Worm (Caenorhabditis elegans) whole organism, young adult: Measurements from ENCODE around the gene rfc-3.

Experiments
- B0019.2 ChIP-seq: fragments of 200-800 bp; sonication (Bioruptor generic); conservative IDR thresholded peaks from 2 replicates; pipeline ENCODE4 v1.3.6; 2022; ENCODE audit warnings: missing genetic modification reagents, missing genetic modification characterization, missing compliant biosample characterization
- C06A6.2 ChIP-seq: fragments of 200-800 bp; sonication (Bioruptor generic); conservative IDR thresholded peaks from 2 replicates; pipeline ENCODE4 v1.3.6; 2022; ENCODE audit warnings: missing genetic modification characterization, missing compliant biosample characterization
- C17E4.6 ChIP-seq: fragments of 200-800 bp; sonication (Bioruptor generic); IDR thresholded peaks from 2 replicates; pipeline ENCODE4 v1.3.6; 2022; ENCODE audit warnings: missing genetic modification reagents, missing genetic modification characterization, missing compliant biosample characterization
- F10E7.11 ChIP-seq: sonication (generic microtip); optimal IDR thresholded peaks from 2 replicates; lab custom pipeline; 2017; ENCODE audit warnings: mild to moderate bottlenecking, missing genetic modification characterization, moderate library complexity, missing compliant biosample characterization
- F23B12.7 ChIP-seq: sonication (generic microtip); optimal IDR thresholded peaks from 2 replicates; lab custom pipeline; 2017; ENCODE audit warnings: missing genetic modification characterization, mild to moderate bottlenecking, missing compliant biosample characterization, antibody characterized with exemption, moderate library complexity; ENCODE audit not compliant: insufficient read depth
- F49E8.2 ChIP-seq: sonication (generic microtip); optimal IDR thresholded peaks from 3 replicates; lab custom pipeline; 2017; ENCODE audit warnings: missing genetic modification characterization, mild to moderate bottlenecking, missing compliant biosample characterization, antibody characterized with exemption, moderate library complexity; ENCODE audit not compliant: insufficient read depth
- F55B11.4 ChIP-seq: sonication (generic microtip); optimal IDR thresholded peaks from 2 replicates; lab custom pipeline; 2016; ENCODE audit warnings: missing compliant biosample characterization, missing genetic modification characterization, borderline replicate concordance; ENCODE audit not compliant: insufficient read depth
- F57C9.4 ChIP-seq: sonication (generic microtip); optimal IDR thresholded peaks from 2 replicates; lab custom pipeline; 2017; ENCODE audit warnings: mild to moderate bottlenecking, missing genetic modification characterization, missing compliant biosample characterization
- K11D2.4 ChIP-seq: fragments of 200-800 bp; sonication (Bioruptor generic); IDR thresholded peaks from 2 replicates; pipeline ENCODE4 v1.3.6; 2022; ENCODE audit warnings: missing genetic modification reagents, missing genetic modification characterization, missing compliant biosample characterization
- T07F8.4 ChIP-seq: sonication (generic microtip); optimal IDR thresholded peaks from 2 replicates; lab custom pipeline; 2016; ENCODE audit warnings: mild to moderate bottlenecking, missing genetic modification characterization, moderate library complexity, missing compliant biosample characterization
- T26A5.8 ChIP-seq: sonication (generic microtip); optimal IDR thresholded peaks from 2 replicates; lab custom pipeline; 2016; ENCODE audit warnings: missing genetic modification characterization, missing compliant biosample characterization
- Y56A3A.18 ChIP-seq: fragments of 200-800 bp; sonication (Bioruptor generic); IDR thresholded peaks from 2 replicates; pipeline ENCODE4 v1.3.6; 2022; ENCODE audit warnings: missing genetic modification reagents, missing genetic modification characterization, missing compliant biosample characterization
- Y79H2A.3 ChIP-seq: fragments of 200-800 bp; sonication (Bioruptor generic); conservative IDR thresholded peaks from 2 replicates; pipeline ENCODE4 v1.3.6; 2022; ENCODE audit warnings: missing genetic modification reagents, missing genetic modification characterization, missing compliant biosample characterization
- Y95B8A.8 ChIP-seq: fragments of 200-800 bp; sonication (Bioruptor generic); IDR thresholded peaks from 2 replicates; pipeline ENCODE4 v1.3.6; 2022; ENCODE audit warnings: missing genetic modification reagents, missing genetic modification characterization, missing compliant biosample characterization
- ama-1 ChIP-seq, 3 experiments: fragments of 150-350 bp in 1 of 3; sonication (generic microtip) in 2 of 3; optimal IDR thresholded peaks; 2 replicates each; lab custom pipeline; 2014 to 2018; ENCODE audit warnings: missing biosample characterization in 2 of 3, missing genetic modification characterization in 2 of 3, missing genetic modification reagents in 2 of 3
- attf-6 ChIP-seq: fragments of 200-800 bp; sonication (Bioruptor generic); IDR thresholded peaks from 2 replicates; pipeline ENCODE4 v1.3.6; 2022; ENCODE audit warnings: missing genetic modification reagents, missing genetic modification characterization, missing compliant biosample characterization
- bed-1 ChIP-seq: fragments of 200-800 bp; sonication (Bioruptor generic); IDR thresholded peaks from 2 replicates; pipeline ENCODE4 v1.3.6; 2022; ENCODE audit warnings: missing genetic modification reagents, missing genetic modification characterization, missing compliant biosample characterization
- ccch-3 ChIP-seq: fragments of 200-800 bp; sonication (Bioruptor generic); optimal IDR thresholded peaks from 2 replicates; lab custom pipeline; 2018; ENCODE audit warnings: mild to moderate bottlenecking, missing genetic modification characterization, missing compliant biosample characterization
- ceh-40 ChIP-seq: fragments of 200-800 bp; sonication (Bioruptor generic); IDR thresholded peaks from 2 replicates; pipeline ENCODE4 v1.3.6; 2022; ENCODE audit warnings: missing genetic modification characterization, missing compliant biosample characterization
- ceh-79 ChIP-seq: sonication (generic microtip); optimal IDR thresholded peaks from 2 replicates; lab custom pipeline; 2017; ENCODE audit warnings: mild to moderate bottlenecking, missing genetic modification characterization, missing compliant biosample characterization
- chd-7 ChIP-seq: sonication (generic microtip); optimal IDR thresholded peaks from 2 replicates; lab custom pipeline; 2016; ENCODE audit warnings: mild to moderate bottlenecking, missing genetic modification characterization, moderate library complexity, missing compliant biosample characterization
- die-1 ChIP-seq: sonication (generic microtip); optimal IDR thresholded peaks from 2 replicates; lab custom pipeline; 2016; ENCODE audit warnings: missing genotype, mild to moderate bottlenecking, missing genetic modification characterization, missing compliant biosample characterization
- dpff-1 ChIP-seq: sonication (generic microtip); optimal IDR thresholded peaks from 2 replicates; lab custom pipeline; 2017; ENCODE audit warnings: mild to moderate bottlenecking, missing genetic modification characterization, missing compliant biosample characterization
- egl-44 ChIP-seq: fragments of 200-800 bp; sonication (Bioruptor generic); IDR thresholded peaks from 2 replicates; pipeline ENCODE4 v1.3.6; 2022; ENCODE audit warnings: missing genetic modification reagents, missing genetic modification characterization, missing compliant biosample characterization
- ekl-4 ChIP-seq: fragments of 200-800 bp; sonication (Bioruptor generic); IDR thresholded peaks from 2 replicates; pipeline ENCODE4 v1.3.6; 2022; ENCODE audit warnings: missing genetic modification reagents, missing genetic modification characterization, missing compliant biosample characterization
- gei-17 ChIP-seq: fragments of 200-800 bp; sonication (Bioruptor generic); optimal IDR thresholded peaks from 2 replicates; lab custom pipeline; 2018; ENCODE audit warnings: mild to moderate bottlenecking, missing genetic modification characterization, missing compliant biosample characterization
- him-1 ChIP-seq: sonication (generic microtip); optimal IDR thresholded peaks from 2 replicates; lab custom pipeline; 2016; ENCODE audit warnings: missing genotype, missing genetic modification reagents, missing genetic modification characterization, missing compliant biosample characterization
- hmg-20 ChIP-seq: fragments of 200-800 bp; sonication (Bioruptor generic); IDR thresholded peaks from 2 replicates; pipeline ENCODE4 v1.3.6; 2022; ENCODE audit warnings: missing genetic modification reagents, missing genetic modification characterization, missing compliant biosample characterization
- lag-1 ChIP-seq: fragments of 200-800 bp; sonication (Bioruptor generic); IDR thresholded peaks from 2 replicates; pipeline ENCODE4 v1.3.6; 2022; ENCODE audit warnings: missing genetic modification reagents, missing genetic modification characterization, missing compliant biosample characterization
- lin-26 ChIP-seq: fragments of 200-800 bp; sonication (Bioruptor generic); IDR thresholded peaks from 2 replicates; pipeline ENCODE4 v1.3.6; 2022; ENCODE audit warnings: missing genetic modification reagents, missing genetic modification characterization, missing compliant biosample characterization
- lin-35 ChIP-seq, 3 experiments: fragments of 150-350 bp in 2 of 3; sonication (generic microtip) in 1 of 3; optimal IDR thresholded peaks; 2 replicates each; lab custom pipeline; 2014 to 2018; ENCODE audit warnings: missing biosample characterization in 3 of 3, missing genetic modification characterization in 3 of 3, missing genetic modification reagents in 3 of 3
- lin-40 ChIP-seq: sonication (generic microtip); optimal IDR thresholded peaks from 2 replicates; lab custom pipeline; 2016; ENCODE audit warnings: missing genetic modification characterization, mild to moderate bottlenecking, missing compliant biosample characterization, missing genotype, missing genetic modification reagents
- lin-54 ChIP-seq: fragments of 200-800 bp; sonication (Bioruptor generic); optimal IDR thresholded peaks from 2 replicates; lab custom pipeline; 2018; ENCODE audit warnings: mild to moderate bottlenecking, missing genetic modification characterization, missing compliant biosample characterization
- madf-10 ChIP-seq: sonication (generic microtip); optimal IDR thresholded peaks from 2 replicates; lab custom pipeline; 2016; ENCODE audit warnings: mild to moderate bottlenecking, missing genetic modification characterization, missing compliant biosample characterization
- madf-3 ChIP-seq: fragments of 200-800 bp; sonication (Bioruptor generic); IDR thresholded peaks from 2 replicates; pipeline ENCODE4 v1.3.6; 2022; ENCODE audit warnings: missing genetic modification reagents, missing genetic modification characterization, missing compliant biosample characterization
- madf-8 ChIP-seq: fragments of 200-800 bp; sonication (Bioruptor generic); conservative IDR thresholded peaks from 2 replicates; pipeline ENCODE4 v1.3.6; 2022; ENCODE audit warnings: missing genetic modification reagents, missing genetic modification characterization, missing compliant biosample characterization
- mel-28 ChIP-seq: sonication (generic microtip); optimal IDR thresholded peaks from 2 replicates; lab custom pipeline; 2016; ENCODE audit warnings: borderline replicate concordance, mild to moderate bottlenecking, missing genetic modification characterization, missing compliant biosample characterization
- mes-4 ChIP-seq: sonication (generic microtip); optimal IDR thresholded peaks from 2 replicates; lab custom pipeline; 2016; ENCODE audit warnings: missing genotype, missing genetic modification characterization, missing compliant biosample characterization
- nfya-2 ChIP-seq: fragments of 200-800 bp; sonication (Bioruptor generic); IDR thresholded peaks from 2 replicates; pipeline ENCODE4 v1.3.6; 2022; ENCODE audit warnings: missing genetic modification reagents, missing genetic modification characterization, missing compliant biosample characterization
- nfyb-1 ChIP-seq: fragments of 200-800 bp; sonication (Bioruptor generic); IDR thresholded peaks from 2 replicates; pipeline ENCODE4 v1.3.6; 2022; ENCODE audit warnings: missing genetic modification reagents, missing genetic modification characterization, missing compliant biosample characterization
- pbrm-1 ChIP-seq: fragments of 200-800 bp; sonication (Bioruptor generic); IDR thresholded peaks from 2 replicates; pipeline ENCODE4 v1.3.6; 2022; ENCODE audit warnings: missing genetic modification reagents, missing genetic modification characterization, missing compliant biosample characterization
- repo-1 ChIP-seq: sonication (generic microtip); optimal IDR thresholded peaks from 2 replicates; lab custom pipeline; 2017; ENCODE audit warnings: mild to moderate bottlenecking, missing genetic modification characterization, missing compliant biosample characterization
- rpc-1 ChIP-seq, 2 experiments: fragments of 150-350 bp in 1 of 2; sonication (generic microtip) in 1 of 2; optimal IDR thresholded peaks; 2 replicates each; lab custom pipeline; 2014 to 2018; ENCODE audit warnings: missing biosample characterization in 1 of 2, missing genetic modification characterization in 1 of 2, missing genetic modification reagents in 1 of 2, missing genotype in 1 of 2
- snpc-1.3 ChIP-seq: sonication (generic microtip); optimal IDR thresholded peaks from 2 replicates; lab custom pipeline; 2017; ENCODE audit warnings: missing genetic modification characterization, mild to moderate bottlenecking, missing compliant biosample characterization, antibody characterized with exemption, moderate library complexity, missing genotype, missing genetic modification reagents; ENCODE audit not compliant: insufficient read depth
- tbp1 ChIP-seq: fragments of 200-800 bp; sonication (Bioruptor generic); optimal IDR thresholded peaks from 2 replicates; lab custom pipeline; 2018; ENCODE audit warnings: mild to moderate bottlenecking, missing genetic modification characterization, missing compliant biosample characterization
- zim-3 ChIP-seq: sonication (generic microtip); optimal IDR thresholded peaks from 2 replicates; lab custom pipeline; 2017; ENCODE audit warnings: mild to moderate bottlenecking, missing genetic modification characterization, moderate library complexity, missing compliant biosample characterization
- ztf-25 ChIP-seq: fragments of 200-800 bp; sonication (Bioruptor generic); IDR thresholded peaks from 2 replicates; pipeline ENCODE4 v1.3.6; 2022; ENCODE audit warnings: missing genetic modification reagents, missing genetic modification characterization, missing compliant biosample characterization
- ztf-6 ChIP-seq: fragments of 200-800 bp; sonication (Bioruptor generic); IDR thresholded peaks from 2 replicates; pipeline ENCODE4 v1.3.6; 2022; ENCODE audit warnings: missing genetic modification reagents, missing genetic modification characterization, missing compliant biosample characterization

rfc-3 gene

ce11 chrIV:13093677-13094076 is 1.9 kb upstream of the rfc-3 start, which contains the start of the genes prcc-1 and C39E9.12:
Gene prcc-1, minus strand, starts transcription at chrIV:13093795.
Gene C39E9.12, plus strand, starts transcription at chrIV:13094007.
- TF ChIP-seq lin-35 (GFP tag; optimal IDR thresholded peaks at IDR 0.05; lab: Kevin White, UChicago) (peak in 2 of 3 experiments; percentile 1 to 86), nfya-2 (GFP tag; lab: Robert Waterston, UW) (no peak), zim-3 (tag; lab: Kevin White, UChicago) (no peak), C17E4.6 (GFP tag; lab: Robert Waterston, UW) (no peak), madf-8 (GFP tag; lab: Robert Waterston, UW) (peak; percentile 84), F55B11.4 (tag; lab: Kevin White, UChicago) (no peak), Y79H2A.3 (GFP tag; lab: Robert Waterston, UW) (no peak), Y56A3A.18 (GFP tag; lab: Robert Waterston, UW) (no peak), rpc-1 (optimal IDR thresholded peaks at IDR 0.05; lab: Kevin White, UChicago) (no peak), rpc-1 (tag; optimal IDR thresholded peaks at IDR 0.05; lab: Kevin White, UChicago) (no peak), madf-10 (tag; lab: Kevin White, UChicago) (no peak), ekl-4 (GFP tag; lab: Robert Waterston, UW) (no peak), tbp1 (GFP tag; lab: Kevin White, UChicago) (peak; percentile 47), ceh-79 (tag; lab: Kevin White, UChicago) (no peak), T07F8.4 (tag; lab: Kevin White, UChicago) (no peak), madf-3 (GFP tag; lab: Robert Waterston, UW) (peak; percentile 72), K11D2.4 (no peak), ceh-40 (no peak), mel-28 (tag; lab: Kevin White, UChicago) (no peak), snpc-1.3 (tag; lab: Kevin White, UChicago) (peak; percentile 3), chd-7 (tag; lab: Kevin White, UChicago) (no peak), repo-1 (tag; lab: Kevin White, UChicago) (no peak), C06A6.2 (GFP tag; lab: Robert Waterston, UW) (no peak), egl-44 (no peak), ztf-6 (no peak), attf-6 (GFP tag; lab: Robert Waterston, UW) (no peak), Y95B8A.8 (GFP tag; lab: Robert Waterston, UW) (no peak), lin-54 (GFP tag; lab: Kevin White, UChicago) (peak; percentile 82), him-1 (peak; percentile 1), F57C9.4 (tag; lab: Kevin White, UChicago) (no peak), lag-1 (GFP tag; lab: Robert Waterston, UW) (no peak), pbrm-1 (GFP tag; lab: Robert Waterston, UW) (peak; percentile 29; the same call in 1 of the 2 replicates), F10E7.11 (tag; lab: Kevin White, UChicago) (no peak), B0019.2 (GFP tag; lab: Robert Waterston, UW) (peak; percentile 69), bed-1 (GFP tag; lab: Robert Waterston, UW) (no peak), mes-4 (tag; lab: Kevin White, UChicago) (no peak), ccch-3 (no peak), die-1 (no peak), F23B12.7 (tag; lab: Kevin White, UChicago) (peak; percentile 61), ztf-25 (no peak), ama-1 (optimal IDR thresholded peaks at IDR 0.05; lab: Kevin White, UChicago) (no peak), ama-1 (GFP tag; optimal IDR thresholded peaks at IDR 0.05; lab: Kevin White, UChicago) (no peak), F49E8.2 (tag; lab: Kevin White, UChicago) (peak; percentile 9), lin-40 (tag; lab: Kevin White, UChicago) (no peak), gei-17 (GFP tag; lab: Kevin White, UChicago) (no peak), T26A5.8 (tag; lab: Kevin White, UChicago) (no peak), lin-26 (GFP tag; lab: Robert Waterston, UW) (no peak), nfyb-1 (no peak), hmg-20 (GFP tag; lab: Robert Waterston, UW) (no peak), dpff-1 (no peak)
